Fruit fly (Drosophila melanogaster) whole organism: ENCODE measurements around the gene CG43291.

Experiments
- CG8478 ChIP-seq: fragments of >200 bp; optimal IDR thresholded peaks from 2 replicates; lab custom pipeline; 2018; ENCODE audit warnings: inconsistent platforms
- Dll ChIP-seq: fragments of >200 bp; optimal IDR thresholded peaks from 2 replicates; lab custom pipeline; 2017
- pan ChIP-seq: fragments of >200 bp; optimal IDR thresholded peaks from 2 replicates; lab custom pipeline; 2017

- TF ChIP-seq CG8478 (no peak), pan (lab: Kevin White, UChicago) (no peak), Dll (no peak)
These were observed 29.7 kb downstream of the CG43291 start, which contains the start of gene Dop1R1 for dm6 chr3R:14214776-14215175.
